Worm (Caenorhabditis elegans) whole organism, L3 larva: ENCODE data around the gene sra-3.

Source experiments
- ZK546.5 ChIP-seq: sonication (generic microtip); optimal IDR thresholded peaks from 2 replicates; lab custom pipeline; 2017; ENCODE audit warnings: missing biosample characterization, missing genetic modification characterization
- fkh-2 ChIP-seq: fragments of 150-350 bp; optimal IDR thresholded peaks from 2 replicates; lab custom pipeline; 2014; ENCODE audit warnings: missing biosample characterization, missing genetic modification reagents, missing genetic modification characterization
- lin-15B ChIP-seq: fragments of 150-350 bp; optimal IDR thresholded peaks from 2 replicates; lab custom pipeline; 2014; ENCODE audit warnings: missing biosample characterization, missing genetic modification characterization
- nhr-76 ChIP-seq: fragments of 150-350 bp; sonication (generic microtip); optimal IDR thresholded peaks from 5 replicates; lab custom pipeline; 2014; ENCODE audit warnings: missing biosample characterization, missing genetic modification characterization
- nhr-77 ChIP-seq: fragments of 150-350 bp; optimal IDR thresholded peaks from 2 replicates; lab custom pipeline; 2014; ENCODE audit warnings: missing biosample characterization, missing genetic modification characterization
- snpc-4 ChIP-seq: fragments of 150-350 bp; optimal IDR thresholded peaks from 2 replicates; lab custom pipeline; 2014; ENCODE audit warnings: missing biosample characterization, missing genetic modification characterization
- tbx-2 ChIP-seq: sonication (generic microtip); optimal IDR thresholded peaks from 2 replicates; lab custom pipeline; 2016; ENCODE audit warnings: mild to moderate bottlenecking, missing genetic modification characterization, missing compliant biosample characterization
- unc-62 ChIP-seq: fragments of 150-350 bp; sonication (generic microtip); optimal IDR thresholded peaks from 4 replicates; lab custom pipeline; 2014; ENCODE audit warnings: missing biosample characterization, missing genetic modification reagents, missing genetic modification characterization

DNA sequence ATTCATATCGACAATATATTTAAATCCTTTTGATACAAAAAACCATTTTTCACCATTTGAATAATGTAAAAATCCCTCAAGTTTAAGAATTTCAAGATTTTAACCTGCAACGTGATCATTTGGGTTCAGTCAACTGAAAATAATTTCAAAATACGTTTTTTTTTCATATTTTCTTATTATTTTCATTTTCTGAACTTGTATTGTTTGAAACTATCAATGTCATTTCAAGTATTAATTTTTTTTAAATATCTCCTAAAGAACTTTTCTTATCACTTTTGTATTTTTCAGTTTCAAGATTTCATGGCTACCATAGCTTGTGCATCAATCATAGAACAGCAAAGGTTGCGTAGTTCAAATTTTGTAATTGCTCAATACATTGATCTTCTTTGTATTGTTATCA is 8.6 kb downstream of the sra-3 start, which contains the start of gene sra-9:
- TF ChIP-seq tbx-2 (tag; lab: Kevin White, UChicago) (no peak), nhr-77 (no peak), fkh-2 (no peak), lin-15B (no peak), unc-62 (GFP tag; lab: Kevin White, UChicago) (no peak), nhr-76 (no peak), snpc-4 (tag; lab: Kevin White, UChicago) (no peak), ZK546.5 (tag; lab: Kevin White, UChicago) (no peak)
